Fruit fly (Drosophila melanogaster): ENCODE measurements around the gene CG46270.

dm6 chr3R:10407066-10407465, 21.2 kb downstream of the CG46270 start, which contains the start of gene CG6325:
- no peak for TF ChIP-seq CTCF (optimal IDR thresholded peaks at IDR 0.05)
- no peak for TF ChIP-seq CG8478 (optimal IDR thresholded peaks at IDR 0.05)

Measured in S2 (cell line).